Fruit fly (Drosophila melanogaster): ENCODE results near the gene Eph.

Gene Eph

DNA sequence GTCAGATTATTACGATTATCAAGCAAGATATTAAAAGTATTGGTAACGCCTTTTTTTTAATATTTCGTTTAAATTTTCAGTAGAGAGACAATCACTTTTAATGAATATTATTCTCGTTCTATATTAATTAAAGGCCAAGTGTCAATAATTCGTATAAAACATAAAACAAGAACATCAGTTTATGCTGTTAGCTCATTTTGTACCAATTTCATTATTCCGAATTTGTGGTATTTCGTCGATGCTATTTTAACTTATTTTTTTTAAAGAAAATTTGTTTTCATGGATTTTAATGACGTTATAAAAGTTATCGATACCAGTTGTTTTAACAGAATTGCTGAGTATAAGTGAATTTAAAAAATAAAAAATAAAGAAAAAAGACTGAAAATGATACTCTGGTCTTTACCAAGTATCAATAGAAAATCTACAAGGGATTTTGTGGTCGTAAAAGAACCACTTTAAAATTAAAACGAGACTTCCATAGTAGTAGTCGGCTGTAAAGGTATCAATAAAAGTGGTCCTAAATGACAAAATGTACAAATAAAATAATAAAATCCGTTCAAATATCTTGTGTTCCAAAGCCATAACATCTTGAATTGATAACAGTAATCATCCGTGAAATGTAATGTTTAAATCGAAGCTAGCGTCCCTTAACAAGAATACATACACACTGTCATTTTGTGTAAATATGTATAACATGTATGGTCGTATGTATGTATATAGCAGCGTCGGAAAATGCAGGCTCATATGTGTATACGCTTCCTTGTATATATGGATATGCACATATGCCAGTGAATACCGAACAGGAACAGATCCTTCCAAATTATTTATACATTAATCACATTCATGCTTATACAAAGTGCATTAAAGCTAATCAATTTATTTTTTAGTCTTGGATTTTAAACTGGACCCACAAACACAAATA lies at the start of gene Eph:
Eph (plus strand) TSS at position 287 of the 922 bp plus-strand sequence.
- TF ChIP-seq D19A (tag; optimal IDR thresholded peaks at IDR 0.05) = peak; percentile 73
- peak; percentile 73 for TF ChIP-seq MESR4 (GFP tag; optimal IDR thresholded peaks at IDR 0.05)
- TF ChIP-seq cg (GFP tag; optimal IDR thresholded peaks at IDR 0.05) = peak; percentile 77
- no peak for TF ChIP-seq CG11696 (GFP tag; IDR thresholded peaks at IDR 0.05)
- peak; percentile 30 for TF ChIP-seq YL-1 (GFP tag; optimal IDR thresholded peaks at IDR 0.05)
- TF ChIP-seq CG8290 (GFP tag; optimal IDR thresholded peaks at IDR 0.05) = peak; percentile 20
- TF ChIP-seq CG8290 (tag; optimal IDR thresholded peaks at IDR 0.05) = no peak
- TF ChIP-seq BEAF-32 (GFP tag; optimal IDR thresholded peaks at IDR 0.05) = peak; percentile 50
- TF ChIP-seq CG17802 (tag; optimal IDR thresholded peaks at IDR 0.05) = peak; percentile 95
- TF ChIP-seq usp (GFP tag; optimal IDR thresholded peaks at IDR 0.05) = no peak
- TF ChIP-seq Taf1 (GFP tag; IDR thresholded peaks at IDR 0.05) = no peak
- no peak for TF ChIP-seq CG4730 (GFP tag; IDR thresholded peaks at IDR 0.05)
- peak; percentile 9 for TF ChIP-seq Lhr (GFP tag; optimal IDR thresholded peaks at IDR 0.05)
- 0 out of 3 replicates have a peak, but pooled peaks have one; percentile 48 for TF ChIP-seq CG2199 (GFP tag; IDR thresholded peaks at IDR 0.05)
- no peak for TF ChIP-seq Usf (GFP tag; optimal IDR thresholded peaks at IDR 0.05)
- TF ChIP-seq ssp (GFP tag; IDR thresholded peaks at IDR 0.05) = peak; percentile 95
- TF ChIP-seq CG7357 (GFP tag; IDR thresholded peaks at IDR 0.05) = no peak
- TF ChIP-seq CG30020 (tag; optimal IDR thresholded peaks at IDR 0.05) = peak; percentile 100
- peak; percentile 52 for TF ChIP-seq CG12659 (GFP tag; optimal IDR thresholded peaks at IDR 0.05)
- no peak for TF ChIP-seq z (GFP tag; IDR thresholded peaks at IDR 0.05)
- TF ChIP-seq Stat92E (GFP tag; optimal IDR thresholded peaks at IDR 0.05) = peak in 1 of 3 experiments; percentile 2
- TF ChIP-seq pho (GFP tag; optimal IDR thresholded peaks at IDR 0.05) = no peak
- no peak for TF ChIP-seq CG18011 (GFP tag; optimal IDR thresholded peaks at IDR 0.05)
- no peak for TF ChIP-seq Camta (GFP tag; optimal IDR thresholded peaks at IDR 0.05)
- peak; percentile 96 for TF ChIP-seq CG1024 (GFP tag; IDR thresholded peaks at IDR 0.05)
- TF ChIP-seq HmgZ (tag; optimal IDR thresholded peaks at IDR 0.05) = no peak
- TF ChIP-seq CG17359 (tag; optimal IDR thresholded peaks at IDR 0.05) = peak; percentile 97
- peak; percentile 39 for TF ChIP-seq CG2116 (GFP tag; optimal IDR thresholded peaks at IDR 0.05)
- peak; percentile 53 for TF ChIP-seq Med (GFP tag)
- TF ChIP-seq CG1603 (tag; optimal IDR thresholded peaks at IDR 0.05) = peak; percentile 99
- peak; percentile 93 for TF ChIP-seq CG11723 (GFP tag; optimal IDR thresholded peaks at IDR 0.05)
- no peak for TF ChIP-seq CG2875 (GFP tag; optimal IDR thresholded peaks at IDR 0.05)
- TF ChIP-seq CG17361 (GFP tag; IDR thresholded peaks at IDR 0.05) = peak; percentile 27; the same call in 1 of the 3 replicates
- TF ChIP-seq pzg (GFP tag; optimal IDR thresholded peaks at IDR 0.05) = peak; percentile 49
- peak; percentile 36 for TF ChIP-seq lbe (GFP tag; optimal IDR thresholded peaks at IDR 0.05)
- peak; percentile 19 for TF ChIP-seq Sry-δ (GFP tag; optimal IDR thresholded peaks at IDR 0.05)
- TF ChIP-seq row (GFP tag; IDR thresholded peaks at IDR 0.05) = peak; percentile 66; the same call in 1 of the 3 replicates
- TF ChIP-seq Neu2 (GFP tag; optimal IDR thresholded peaks at IDR 0.05; ENCODE audit: borderline replicate concordance) = no peak
- peak; percentile 45 for TF ChIP-seq CG9437 (GFP tag; optimal IDR thresholded peaks at IDR 0.05)
- no peak for TF ChIP-seq ase (GFP tag; IDR thresholded peaks at IDR 0.05)
- no peak for TF ChIP-seq sc (optimal IDR thresholded peaks at IDR 0.05)
- no peak for TF ChIP-seq sc (GFP tag; optimal IDR thresholded peaks at IDR 0.05)
- peak; percentile 22 for TF ChIP-seq dmrt11E (tag; optimal IDR thresholded peaks at IDR 0.05)
- peak; percentile 92 for TF ChIP-seq pfk (GFP tag; optimal IDR thresholded peaks at IDR 0.05)
- TF ChIP-seq trem (tag; optimal IDR thresholded peaks at IDR 0.05) = peak; percentile 18
- peak; percentile 66 for TF ChIP-seq sens (GFP tag)
- TF ChIP-seq CG34422 (GFP tag; IDR thresholded peaks at IDR 0.05) = no peak
- peak; percentile 60 for TF ChIP-seq CG4617 (GFP tag; optimal IDR thresholded peaks at IDR 0.05; ENCODE audit: borderline replicate concordance)
- peak; percentile 58 for TF ChIP-seq zen (tag; optimal IDR thresholded peaks at IDR 0.05)
